Worm (Caenorhabditis elegans) whole organism, L3 larva: ENCODE measurements around the gene ent-4.

Experiments
- ceh-82 ChIP-seq: fragments of 150-350 bp; optimal IDR thresholded peaks from 2 replicates; lab custom pipeline; 2014; ENCODE audit warnings: missing biosample characterization, missing genetic modification characterization
- ceh-9 ChIP-seq: sonication (generic microtip); optimal IDR thresholded peaks from 2 replicates; lab custom pipeline; 2018; ENCODE audit warnings: missing biosample characterization, missing genetic modification characterization
- nhr-11 ChIP-seq: fragments of 150-350 bp; optimal IDR thresholded peaks from 2 replicates; lab custom pipeline; 2014; ENCODE audit warnings: missing biosample characterization, missing genetic modification characterization
- nhr-76 ChIP-seq: fragments of 150-350 bp; sonication (generic microtip); optimal IDR thresholded peaks from 5 replicates; lab custom pipeline; 2014; ENCODE audit warnings: missing biosample characterization, missing genetic modification characterization
- pha-4 ChIP-seq: fragments of 150-350 bp; optimal IDR thresholded peaks from 2 replicates; lab custom pipeline; 2014; ENCODE audit warnings: missing biosample characterization, missing genetic modification reagents, missing genetic modification characterization
- tbx-2 ChIP-seq: sonication (generic microtip); optimal IDR thresholded peaks from 2 replicates; lab custom pipeline; 2016; ENCODE audit warnings: mild to moderate bottlenecking, missing genetic modification characterization, missing compliant biosample characterization
- unc-39 ChIP-seq: sonication (generic microtip); optimal IDR thresholded peaks from 4 replicates; lab custom pipeline; 2017; ENCODE audit warnings: missing biosample characterization, missing genetic modification characterization
- unc-62 ChIP-seq: fragments of 150-350 bp; sonication (generic microtip); optimal IDR thresholded peaks from 4 replicates; lab custom pipeline; 2014; ENCODE audit warnings: missing biosample characterization, missing genetic modification reagents, missing genetic modification characterization

- TF ChIP-seq nhr-76 (tag; lab: Kevin White, UChicago), result no peak
- TF ChIP-seq nhr-11 (tag; lab: Kevin White, UChicago), result no peak
- TF ChIP-seq ceh-82, result no peak
- TF ChIP-seq pha-4 (tag; lab: Kevin White, UChicago), result no peak
- no peak for TF ChIP-seq tbx-2 (tag; lab: Kevin White, UChicago)
- no peak for TF ChIP-seq ceh-9 (tag; lab: Kevin White, UChicago)
- TF ChIP-seq unc-62 (GFP tag; lab: Kevin White, UChicago), result no peak
- TF ChIP-seq unc-39 (tag; lab: Kevin White, UChicago), result no peak
These were observed 38.0 kb downstream of the ent-4 start for ce11 chrIV:13764708-13765107.
